Worm (Caenorhabditis elegans) whole organism, late embryonic: ENCODE measurements around the gene tomm-70.

Experiments used
- C08G9.2 ChIP-seq: sonication (generic microtip); optimal IDR thresholded peaks from 2 replicates; lab custom pipeline; 2016; ENCODE audit warnings: mild to moderate bottlenecking, missing genetic modification characterization, moderate library complexity, missing compliant biosample characterization
- C38D4.7 ChIP-seq: fragments of 200-800 bp; sonication (Bioruptor generic); optimal IDR thresholded peaks from 2 replicates; lab custom pipeline; 2018; ENCODE audit warnings: mild to moderate bottlenecking, missing genetic modification characterization, moderate library complexity, missing compliant biosample characterization
- F13H6.1 ChIP-seq: sonication (generic microtip); optimal IDR thresholded peaks from 2 replicates; lab custom pipeline; 2016; ENCODE audit warnings: missing genetic modification characterization, missing compliant biosample characterization
- K02D7.2 ChIP-seq: sonication (generic microtip); optimal IDR thresholded peaks from 2 replicates; lab custom pipeline; 2017; ENCODE audit warnings: mild to moderate bottlenecking, missing genetic modification characterization, missing compliant biosample characterization
- K09A11.1 ChIP-seq: sonication (generic microtip); optimal IDR thresholded peaks from 2 replicates; lab custom pipeline; 2017; ENCODE audit warnings: antibody characterized with exemption, mild to moderate bottlenecking, missing genetic modification characterization, missing compliant biosample characterization; ENCODE audit not compliant: insufficient read depth
- T23F11.4 ChIP-seq: fragments of 200-800 bp; sonication (Bioruptor generic); optimal IDR thresholded peaks from 2 replicates; lab custom pipeline; 2018; ENCODE audit warnings: mild to moderate bottlenecking, missing genetic modification characterization, missing compliant biosample characterization
- Y22D7AL.16 ChIP-seq: sonication (generic microtip); optimal IDR thresholded peaks from 2 replicates; lab custom pipeline; 2016; ENCODE audit warnings: missing genetic modification characterization, missing compliant biosample characterization
- ama-1 ChIP-seq: fragments of 150-350 bp; optimal IDR thresholded peaks from 2 replicates; lab custom pipeline; 2014
- ceh-18 ChIP-seq: sonication (generic microtip); optimal IDR thresholded peaks from 2 replicates; lab custom pipeline; 2016; ENCODE audit warnings: missing genetic modification characterization, missing compliant biosample characterization
- ceh-2 ChIP-seq: sonication (generic microtip); optimal IDR thresholded peaks from 2 replicates; lab custom pipeline; 2016; ENCODE audit warnings: missing genotype, missing genetic modification characterization, missing compliant biosample characterization
- ceh-22 ChIP-seq: sonication (generic microtip); optimal IDR thresholded peaks from 2 replicates; lab custom pipeline; 2017; ENCODE audit warnings: missing biosample characterization, missing genetic modification characterization
- ceh-30 ChIP-seq: fragments of 150-350 bp; optimal IDR thresholded peaks from 2 replicates; lab custom pipeline; 2014; ENCODE audit warnings: missing biosample characterization, missing genetic modification characterization
- ceh-31 ChIP-seq: sonication (generic microtip); optimal IDR thresholded peaks from 2 replicates; lab custom pipeline; 2016; ENCODE audit warnings: missing genetic modification characterization, missing compliant biosample characterization
- ceh-34 ChIP-seq: sonication (generic microtip); optimal IDR thresholded peaks from 2 replicates; lab custom pipeline; 2016; ENCODE audit warnings: mild to moderate bottlenecking, missing genetic modification characterization, missing compliant biosample characterization
- ceh-48 ChIP-seq: sonication (generic microtip); optimal IDR thresholded peaks from 2 replicates; lab custom pipeline; 2016; ENCODE audit warnings: missing genetic modification characterization, inconsistent platforms, missing compliant biosample characterization
- elt-4 ChIP-seq: sonication (generic microtip); optimal IDR thresholded peaks from 2 replicates; lab custom pipeline; 2016; ENCODE audit warnings: missing genetic modification characterization, missing compliant biosample characterization
- fax-1 ChIP-seq: sonication (generic microtip); optimal IDR thresholded peaks from 2 replicates; lab custom pipeline; 2016; ENCODE audit warnings: missing genotype, missing genetic modification characterization, missing compliant biosample characterization
- hlh-30 ChIP-seq: sonication (generic microtip); optimal IDR thresholded peaks from 2 replicates; lab custom pipeline; 2017; ENCODE audit warnings: antibody characterized with exemption, missing genetic modification characterization, missing compliant biosample characterization; ENCODE audit not compliant: insufficient read depth
- hlh-8 ChIP-seq: sonication (generic microtip); optimal IDR thresholded peaks from 2 replicates; lab custom pipeline; 2016; ENCODE audit warnings: missing genotype, missing genetic modification characterization, missing compliant biosample characterization
- lim-6 ChIP-seq: sonication (generic microtip); optimal IDR thresholded peaks from 2 replicates; lab custom pipeline; 2016; ENCODE audit warnings: missing genetic modification characterization, missing compliant biosample characterization
- madf-2 ChIP-seq: sonication (generic microtip); optimal IDR thresholded peaks from 2 replicates; lab custom pipeline; 2017; ENCODE audit warnings: missing genetic modification characterization, missing compliant biosample characterization
- nhr-232 ChIP-seq: sonication (generic microtip); optimal IDR thresholded peaks from 2 replicates; lab custom pipeline; 2016; ENCODE audit warnings: missing genetic modification characterization, missing compliant biosample characterization
- npax-4 ChIP-seq: sonication (generic microtip); optimal IDR thresholded peaks from 2 replicates; lab custom pipeline; 2016; ENCODE audit warnings: missing genetic modification characterization, missing compliant biosample characterization
- pax-1 ChIP-seq: fragments of 150-350 bp; optimal IDR thresholded peaks from 2 replicates; lab custom pipeline; 2014; ENCODE audit warnings: missing biosample characterization, missing genetic modification characterization
- pha-2 ChIP-seq: sonication (generic microtip); optimal IDR thresholded peaks from 2 replicates; lab custom pipeline; 2017; ENCODE audit warnings: mild to moderate bottlenecking, missing genetic modification characterization, missing compliant biosample characterization
- ref-2 ChIP-seq: sonication (generic microtip); optimal IDR thresholded peaks from 2 replicates; lab custom pipeline; 2016; ENCODE audit warnings: missing genetic modification characterization, missing compliant biosample characterization
- sox-2 ChIP-seq: fragments of 200-800 bp; sonication (Bioruptor generic); IDR thresholded peaks from 2 replicates; pipeline ENCODE4 v1.3.6; 2022; ENCODE audit warnings: missing genetic modification reagents, missing genetic modification characterization, missing compliant biosample characterization
- sox-4 ChIP-seq: sonication (generic microtip); optimal IDR thresholded peaks from 2 replicates; lab custom pipeline; 2017; ENCODE audit warnings: mild to moderate bottlenecking, missing genetic modification characterization, inconsistent platforms, missing compliant biosample characterization
- tbx-2 ChIP-seq: sonication (generic microtip); optimal IDR thresholded peaks from 2 replicates; lab custom pipeline; 2016; ENCODE audit warnings: missing genetic modification characterization, missing compliant biosample characterization
- tbx-7 ChIP-seq: sonication (generic microtip); optimal IDR thresholded peaks from 2 replicates; lab custom pipeline; 2016; ENCODE audit warnings: missing genotype, missing genetic modification characterization, missing compliant biosample characterization
- ttx-3 ChIP-seq: sonication (generic microtip); optimal IDR thresholded peaks from 2 replicates; lab custom pipeline; 2016; ENCODE audit warnings: missing genetic modification reagents, missing genetic modification characterization, missing compliant biosample characterization
- unc-42 ChIP-seq: sonication (generic microtip); optimal IDR thresholded peaks from 2 replicates; lab custom pipeline; 2016; ENCODE audit warnings: missing genotype, missing genetic modification characterization, missing compliant biosample characterization
- unc-86 ChIP-seq: sonication (generic microtip); optimal IDR thresholded peaks from 2 replicates; lab custom pipeline; 2016; ENCODE audit warnings: missing genetic modification characterization, missing compliant biosample characterization
- ztf-16 ChIP-seq: sonication (generic microtip); optimal IDR thresholded peaks from 2 replicates; lab custom pipeline; 2017; ENCODE audit warnings: missing genetic modification characterization, missing compliant biosample characterization

Gene tomm-70

ce11 chrIII:8786077-8786476 is 31.5 kb upstream of the tomm-70 start, which contains the start of gene K02D10.8:
TSS of gene K02D10.8 (plus strand) at chrIII:8786377.
- no peak for TF ChIP-seq ref-2 (tag; lab: Kevin White, UChicago)

- peak; percentile 58 for TF ChIP-seq hlh-30 (tag; lab: Kevin White, UChicago)
- no peak for TF ChIP-seq tbx-7 (tag; lab: Kevin White, UChicago)
- no peak for TF ChIP-seq C38D4.7 (GFP tag; lab: Kevin White, UChicago)
- no peak for TF ChIP-seq C08G9.2 (tag; lab: Kevin White, UChicago)
- TF ChIP-seq K02D7.2 (tag; lab: Kevin White, UChicago), result no peak
- TF ChIP-seq elt-4 (tag; lab: Kevin White, UChicago), result no peak
- no peak for TF ChIP-seq fax-1
- no peak for TF ChIP-seq ceh-22 (tag; lab: Kevin White, UChicago)
- peak; percentile 65 for TF ChIP-seq ceh-18 (tag; lab: Kevin White, UChicago)
- TF ChIP-seq hlh-8, result no peak
- TF ChIP-seq K09A11.1 (tag; lab: Kevin White, UChicago), result no peak
- TF ChIP-seq nhr-232 (tag; lab: Kevin White, UChicago), result no peak
- no peak for TF ChIP-seq ceh-2 (tag; lab: Kevin White, UChicago)
- TF ChIP-seq pha-2 (tag; lab: Kevin White, UChicago), result no peak
- no peak for TF ChIP-seq lim-6 (tag; lab: Kevin White, UChicago)
- no peak for TF ChIP-seq Y22D7AL.16 (tag; lab: Kevin White, UChicago)
- no peak for TF ChIP-seq ref-2 (tag; lab: Kevin White, UChicago)
These were observed 30.9 kb upstream of the tomm-70 start for ce11 chrIII:8785426-8785825.

ce11 chrIII:8784500-8784899 is 29.9 kb upstream of the tomm-70 start:
- TF ChIP-seq ceh-2 (tag; lab: Kevin White, UChicago) (no peak), tbx-2 (tag; lab: Kevin White, UChicago) (no peak), madf-2 (tag; lab: Kevin White, UChicago) (no peak), sox-4 (tag; lab: Kevin White, UChicago) (no peak), F13H6.1 (tag; lab: Kevin White, UChicago) (no peak), unc-86 (tag; lab: Kevin White, UChicago) (no peak), ceh-18 (tag; lab: Kevin White, UChicago) (peak; percentile 9), sox-2 (GFP tag; lab: Robert Waterston, UW) (no peak), T23F11.4 (GFP tag; lab: Kevin White, UChicago) (no peak)

ce11 chrIII:8782744-8783143 is 28.2 kb upstream of the tomm-70 start:
- TF ChIP-seq ceh-30 (no peak), ttx-3 (tag; lab: Kevin White, UChicago) (no peak), ceh-34 (tag; lab: Kevin White, UChicago) (no peak), npax-4 (tag; lab: Kevin White, UChicago) (no peak), pax-1 (tag; lab: Kevin White, UChicago) (no peak), ceh-18 (tag; lab: Kevin White, UChicago) (no peak), K09A11.1 (tag; lab: Kevin White, UChicago) (no peak), unc-86 (tag; lab: Kevin White, UChicago) (no peak), ama-1 (no peak), unc-42 (tag; lab: Kevin White, UChicago) (no peak), ceh-22 (tag; lab: Kevin White, UChicago) (no peak), ceh-48 (tag; lab: Kevin White, UChicago) (no peak)

- no peak for TF ChIP-seq ztf-16 (tag; lab: Kevin White, UChicago)
- TF ChIP-seq pha-2 (tag; lab: Kevin White, UChicago), result no peak
- peak; percentile 14 for TF ChIP-seq ceh-31 (tag; lab: Kevin White, UChicago)
These were observed 27.5 kb upstream of the tomm-70 start for ce11 chrIII:8782080-8782479.
